Fruit fly (Drosophila melanogaster) whole organism, prepupa: Measurements from ENCODE around the gene CG5225.

ENCODE experiments used
- Blimp-1 ChIP-seq: fragments of 200-800 bp; sonication (Bioruptor generic); optimal IDR thresholded peaks from 3 replicates; lab custom pipeline; 2017; ENCODE audit warnings: missing biosample characterization, missing genetic modification characterization, mild to moderate bottlenecking, moderate library complexity, missing genetic modification reagents
- CG10631 ChIP-seq: fragments of 200-800 bp; sonication (Bioruptor generic); optimal IDR thresholded peaks from 2 replicates; lab custom pipeline; 2016; ENCODE audit warnings: missing biosample characterization, missing genetic modification characterization
- CG10669 ChIP-seq: fragments of 200-800 bp; sonication (Bioruptor generic); optimal IDR thresholded peaks from 3 replicates; lab custom pipeline; 2018; ENCODE audit warnings: missing biosample characterization, mild to moderate bottlenecking, missing genetic modification characterization, moderate library complexity
- CG11294 ChIP-seq: fragments of 200-800 bp; sonication (Bioruptor generic); IDR thresholded peaks from 2 replicates; pipeline ENCODE4 v1.3.6; 2022; ENCODE audit warnings: missing biosample characterization, missing genetic modification characterization
- CG11762 ChIP-seq: fragments of 200-800 bp; sonication (Bioruptor generic); optimal IDR thresholded peaks from 3 replicates; lab custom pipeline; 2016; ENCODE audit warnings: missing biosample characterization, missing genetic modification characterization; ENCODE audit not compliant: insufficient read depth
- CG11902 ChIP-seq: fragments of 200-800 bp; sonication (Bioruptor generic); optimal IDR thresholded peaks from 3 replicates; lab custom pipeline; 2016; ENCODE audit warnings: missing biosample characterization, missing genetic modification characterization
- CG1621 ChIP-seq: fragments of 200-800 bp; sonication (Bioruptor generic); optimal IDR thresholded peaks from 3 replicates; lab custom pipeline; 2018; ENCODE audit warnings: missing biosample characterization, mild to moderate bottlenecking, missing genetic modification characterization
- CG3032 ChIP-seq: fragments of 200-800 bp; optimal IDR thresholded peaks from 2 replicates; lab custom pipeline; 2019; ENCODE audit warnings: missing biosample characterization, mild to moderate bottlenecking, missing genetic modification characterization, moderate library complexity
- CG31627 ChIP-seq: fragments of 200-800 bp; sonication (Bioruptor generic); optimal IDR thresholded peaks from 3 replicates; lab custom pipeline; 2016; ENCODE audit warnings: missing biosample characterization, missing genetic modification characterization
- CG32006 ChIP-seq: fragments of 200-800 bp; sonication (Bioruptor generic); optimal IDR thresholded peaks from 3 replicates; lab custom pipeline; 2017; ENCODE audit warnings: missing biosample characterization, mild to moderate bottlenecking, missing genetic modification characterization
- CG34406 ChIP-seq: fragments of 200-800 bp; sonication (Bioruptor generic); optimal IDR thresholded peaks from 3 replicates; lab custom pipeline; 2016; ENCODE audit warnings: missing biosample characterization, missing genetic modification characterization
- CG3919 ChIP-seq: fragments of 200-800 bp; sonication (Bioruptor generic); optimal IDR thresholded peaks from 3 replicates; lab custom pipeline; 2016; ENCODE audit warnings: missing biosample characterization, missing genetic modification characterization
- CG4318 ChIP-seq: fragments of 200-800 bp; sonication (Bioruptor generic); optimal IDR thresholded peaks from 3 replicates; lab custom pipeline; 2017; ENCODE audit warnings: missing biosample characterization, mild to moderate bottlenecking, missing genetic modification characterization
- CG6163 ChIP-seq: fragments of 200-800 bp; sonication (Bioruptor generic); IDR thresholded peaks from 3 replicates; pipeline ENCODE4 v1.3.6; 2022; ENCODE audit warnings: missing biosample characterization, missing genetic modification characterization
- CG6808 ChIP-seq: fragments of 200-800 bp; sonication (Bioruptor generic); optimal IDR thresholded peaks from 3 replicates; lab custom pipeline; 2017; ENCODE audit warnings: missing biosample characterization, missing genetic modification characterization, mild to moderate bottlenecking, moderate library complexity, missing genetic modification reagents
- CG6854 ChIP-seq: fragments of 200-800 bp; sonication (Bioruptor generic); optimal IDR thresholded peaks from 2 replicates; lab custom pipeline; 2017; ENCODE audit warnings: missing biosample characterization, mild to moderate bottlenecking, missing genetic modification characterization
- CG7368 ChIP-seq: fragments of 200-800 bp; sonication (Bioruptor generic); optimal IDR thresholded peaks from 3 replicates; lab custom pipeline; 2016; ENCODE audit warnings: missing biosample characterization, missing genetic modification characterization
- CG8319 ChIP-seq: fragments of 200-800 bp; sonication (Bioruptor generic); optimal IDR thresholded peaks from 3 replicates; lab custom pipeline; 2016; ENCODE audit warnings: missing biosample characterization, missing genetic modification characterization
- CG9139 ChIP-seq: fragments of 200-800 bp; sonication (Bioruptor generic); optimal IDR thresholded peaks from 3 replicates; lab custom pipeline; 2017; ENCODE audit warnings: missing biosample characterization, mild to moderate bottlenecking, missing genetic modification characterization
- Eip75B ChIP-seq: fragments of 200-800 bp; sonication (Bioruptor generic); optimal IDR thresholded peaks from 3 replicates; lab custom pipeline; 2016; ENCODE audit warnings: missing biosample characterization, missing genetic modification characterization
- Eip78C ChIP-seq: fragments of 200-800 bp; sonication (Bioruptor generic); peaks from one replicate; lab custom pipeline; 2016; ENCODE audit warnings: missing biosample characterization, missing genetic modification characterization
- Eip93F ChIP-seq: fragments of 200-800 bp; sonication (Bioruptor generic); optimal IDR thresholded peaks from 2 replicates; lab custom pipeline; 2016; ENCODE audit warnings: missing biosample characterization, mild to moderate bottlenecking, missing genetic modification characterization
- Ets21C ChIP-seq: fragments of 200-800 bp; sonication (Bioruptor generic); optimal IDR thresholded peaks from 3 replicates; lab custom pipeline; 2016; ENCODE audit warnings: missing biosample characterization, missing genetic modification characterization
- Ets96B ChIP-seq: fragments of 200-800 bp; optimal IDR thresholded peaks from 2 replicates; lab custom pipeline; 2019; ENCODE audit warnings: missing biosample characterization, mild to moderate bottlenecking, missing genetic modification characterization, moderate library complexity
- Gug ChIP-seq: fragments of 200-800 bp; sonication (Bioruptor generic); IDR thresholded peaks from 2 replicates; pipeline ENCODE4 v1.3.6; 2022; ENCODE audit warnings: missing biosample characterization, missing genetic modification characterization
- Hr4 ChIP-seq: fragments of 200-800 bp; sonication (Bioruptor generic); optimal IDR thresholded peaks from 3 replicates; lab custom pipeline; 2016; ENCODE audit warnings: missing biosample characterization, missing genetic modification characterization
- Lpt ChIP-seq: fragments of 200-800 bp; sonication (Bioruptor generic); optimal IDR thresholded peaks from 3 replicates; lab custom pipeline; 2016; ENCODE audit warnings: missing biosample characterization, missing genetic modification characterization
- OdsH ChIP-seq: fragments of 200-800 bp; sonication (Bioruptor generic); optimal IDR thresholded peaks from 3 replicates; lab custom pipeline; 2016; ENCODE audit warnings: missing biosample characterization, missing genetic modification characterization
- Sox102F ChIP-seq: fragments of 200-800 bp; sonication (Bioruptor generic); optimal IDR thresholded peaks from 2 replicates; lab custom pipeline; 2016; ENCODE audit warnings: missing biosample characterization, mild to moderate bottlenecking, missing genetic modification characterization
- Sox14 ChIP-seq: fragments of 200-800 bp; sonication (Bioruptor generic); optimal IDR thresholded peaks from 3 replicates; lab custom pipeline; 2016; ENCODE audit warnings: missing biosample characterization, missing genetic modification characterization
- Sox15 ChIP-seq: fragments of 200-800 bp; sonication (Bioruptor generic); optimal IDR thresholded peaks from 3 replicates; lab custom pipeline; 2016; ENCODE audit warnings: missing biosample characterization, missing genetic modification characterization
- achi ChIP-seq: fragments of 200-800 bp; sonication (Bioruptor generic); optimal IDR thresholded peaks from 3 replicates; lab custom pipeline; 2016; ENCODE audit warnings: missing biosample characterization, missing genetic modification characterization
- acj6 ChIP-seq: fragments of 200-800 bp; sonication (Bioruptor generic); optimal IDR thresholded peaks from 3 replicates; lab custom pipeline; 2016; ENCODE audit warnings: missing biosample characterization, missing genetic modification characterization
- dac ChIP-seq: fragments of 200-800 bp; sonication (Bioruptor generic); optimal IDR thresholded peaks from 2 replicates; lab custom pipeline; 2017; ENCODE audit warnings: missing biosample characterization, mild to moderate bottlenecking, missing genetic modification characterization
- dsx ChIP-seq: fragments of 200-800 bp; optimal IDR thresholded peaks from 3 replicates; lab custom pipeline; 2019; ENCODE audit warnings: missing biosample characterization, mild to moderate bottlenecking, missing genetic modification characterization, moderate library complexity; ENCODE audit not compliant: poor library complexity, severe bottlenecking
- eg ChIP-seq: fragments of 200-800 bp; sonication (Bioruptor generic); IDR thresholded peaks from 3 replicates; pipeline ENCODE4 v1.3.6; 2022; ENCODE audit warnings: missing biosample characterization, missing genetic modification characterization
- esn ChIP-seq: fragments of 200-800 bp; sonication (Bioruptor generic); optimal IDR thresholded peaks from 2 replicates; lab custom pipeline; 2016; ENCODE audit warnings: missing biosample characterization, mild to moderate bottlenecking, missing genetic modification characterization, moderate library complexity
- fd85E ChIP-seq: fragments of 200-800 bp; sonication (Bioruptor generic); optimal IDR thresholded peaks from 3 replicates; lab custom pipeline; 2016; ENCODE audit warnings: missing biosample characterization, missing genetic modification characterization
- fkh ChIP-seq: fragments of 200-800 bp; sonication (Bioruptor generic); optimal IDR thresholded peaks from 3 replicates; lab custom pipeline; 2017; ENCODE audit warnings: missing biosample characterization, mild to moderate bottlenecking, missing genetic modification characterization, moderate library complexity
- net ChIP-seq: fragments of 200-800 bp; sonication (Bioruptor generic); optimal IDR thresholded peaks from 3 replicates; lab custom pipeline; 2016; ENCODE audit warnings: missing biosample characterization, missing genetic modification characterization
- pdm3 ChIP-seq: fragments of 200-800 bp; sonication (Bioruptor generic); optimal IDR thresholded peaks from 3 replicates; lab custom pipeline; 2016; ENCODE audit warnings: missing biosample characterization, missing genetic modification characterization
- salr ChIP-seq, 2 experiments: fragments of 200-800 bp; sonication (Bioruptor generic); optimal IDR thresholded peaks; 3 replicates each; lab custom pipeline; 2016 to 2018; ENCODE audit warnings: missing biosample characterization in 2 of 2, missing genetic modification characterization in 2 of 2, mild to moderate bottlenecking in 1 of 2
- ss ChIP-seq, 2 experiments: fragments of 200-800 bp; sonication (Bioruptor generic); optimal IDR thresholded peaks; 2 replicates in 1 of 2; 3 replicates in 1 of 2; lab custom pipeline; 2017 to 2018; ENCODE audit warnings: mild to moderate bottlenecking in 2 of 2, missing biosample characterization in 2 of 2, missing genetic modification characterization in 2 of 2, moderate library complexity in 1 of 2
- svp ChIP-seq: fragments of 200-800 bp; sonication (Bioruptor generic); peaks from one replicate; lab custom pipeline; 2016; ENCODE audit warnings: missing biosample characterization, missing genetic modification characterization
- vri ChIP-seq: fragments of 200-800 bp; sonication (Bioruptor generic); optimal IDR thresholded peaks from 3 replicates; lab custom pipeline; 2016; ENCODE audit warnings: missing biosample characterization, mild to moderate bottlenecking, missing genetic modification characterization

The CG5225 gene

DNA sequence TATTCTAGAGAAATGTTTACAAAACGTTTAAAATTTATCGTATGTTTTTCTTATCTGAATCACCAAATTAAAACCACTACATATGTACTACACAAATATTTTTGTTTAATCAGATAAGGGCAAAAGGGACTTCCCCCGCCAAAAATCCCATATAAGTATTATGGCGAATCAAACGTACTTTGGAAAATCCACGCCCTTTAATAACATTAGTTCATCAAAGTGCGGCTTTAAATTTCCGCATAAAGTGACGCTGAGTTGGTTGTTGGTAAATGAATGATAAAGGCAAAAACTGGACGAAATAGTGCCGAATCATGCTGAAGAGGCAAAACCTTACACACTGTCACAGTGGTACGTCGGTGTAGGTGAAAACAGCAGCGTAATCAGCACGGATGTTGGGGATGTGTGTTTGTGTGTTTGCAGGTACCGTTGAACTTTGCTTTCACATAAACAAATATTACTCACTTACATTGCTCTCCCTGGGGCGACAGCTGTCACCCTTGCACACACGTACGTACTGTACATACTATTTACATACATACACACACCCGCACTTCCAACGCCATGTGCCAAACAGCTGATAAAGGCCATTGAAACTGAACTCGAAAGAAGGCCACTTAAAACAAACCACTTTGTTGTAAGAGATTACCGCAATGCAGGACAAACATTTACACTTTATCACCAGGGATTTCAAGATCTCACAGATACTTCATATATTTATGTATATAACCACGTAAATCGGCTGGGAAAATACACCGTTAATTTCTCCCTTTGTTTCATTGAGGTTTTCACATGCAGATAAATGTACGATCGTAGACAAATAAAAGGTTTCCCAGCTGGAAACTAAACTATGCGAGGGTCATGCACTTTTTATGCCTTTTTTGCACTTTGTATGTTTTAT is 50.7 kb downstream of the CG5225 start (continued):
- TF ChIP-seq CG6808 (no peak), fkh (no peak), Eip75B (GFP tag; lab: Kevin White, UChicago) (peak; percentile 36), vri (peak; percentile 68), Hr4 (GFP tag; lab: Kevin White, UChicago) (no peak), CG10631 (GFP tag; lab: Kevin White, UChicago) (no peak), CG3919 (GFP tag; lab: Kevin White, UChicago) (peak; percentile 25), Sox102F (GFP tag; lab: Kevin White, UChicago) (no peak), Eip93F (GFP tag; lab: Kevin White, UChicago) (no peak), net (GFP tag; lab: Kevin White, UChicago) (peak; percentile 18), CG8319 (GFP tag; lab: Kevin White, UChicago) (no peak), ss (GFP tag; optimal IDR thresholded peaks at IDR 0.05; lab: Kevin White, UChicago) (peak; percentile 61 to 68), achi (GFP tag; lab: Kevin White, UChicago) (no peak), dsx (GFP tag; lab: Kevin White, UChicago) (no peak), CG3032 (tag; lab: Kevin White, UChicago) (no peak), Eip78C (GFP tag; lab: Kevin White, UChicago) (peak; percentile 87), CG7368 (GFP tag; lab: Kevin White, UChicago) (no peak), CG34406 (GFP tag; lab: Kevin White, UChicago) (no peak), salr (GFP tag; optimal IDR thresholded peaks at IDR 0.05; lab: Kevin White, UChicago) (no peak), CG4318 (GFP tag; lab: Kevin White, UChicago) (no peak)

DNA sequence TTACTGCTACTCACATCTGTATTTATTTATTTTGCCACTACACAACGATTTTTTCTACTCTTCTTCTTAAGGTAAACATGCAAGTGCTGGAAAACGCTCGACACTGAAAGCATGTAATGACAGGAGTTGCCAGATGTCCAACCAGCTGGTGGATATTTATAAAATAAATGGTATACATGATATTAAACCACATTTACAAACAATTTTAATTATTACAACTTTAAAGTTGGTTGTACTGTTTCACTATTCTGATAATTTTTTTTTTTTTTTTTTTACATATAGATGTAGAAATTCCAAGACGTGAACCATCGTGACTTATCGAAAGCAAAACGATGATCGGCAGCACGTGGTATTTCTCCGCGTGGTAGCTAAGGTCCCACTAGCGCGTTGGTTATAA is 51.4 kb downstream of the CG5225 start, which contains the start of the genes Keap1 and kuk:
Keap1 (minus strand) TSS at position 87 of the 397 bp plus-strand sequence.
kuk (plus strand) TSS at position 386 of the 397 bp plus-strand sequence.
- TF ChIP-seq CG11294 (GFP tag; lab: Robert Waterston, UW) (no peak), acj6 (GFP tag; lab: Kevin White, UChicago) (peak; percentile 57), Hr4 (GFP tag; lab: Kevin White, UChicago) (peak; percentile 38), OdsH (GFP tag; lab: Kevin White, UChicago) (peak; percentile 65), CG11762 (GFP tag; lab: Kevin White, UChicago) (peak; percentile 17), fd85E (GFP tag; lab: Kevin White, UChicago) (no peak), CG9139 (GFP tag; lab: Kevin White, UChicago) (no peak), CG11902 (GFP tag; lab: Kevin White, UChicago) (no peak), CG6163 (GFP tag; lab: Robert Waterston, UW) (peak; percentile 38; the same call in 1 of the 3 replicates), CG10631 (GFP tag; lab: Kevin White, UChicago) (peak; percentile 54), achi (GFP tag; lab: Kevin White, UChicago) (peak; percentile 17), CG8319 (GFP tag; lab: Kevin White, UChicago) (peak; percentile 19), CG32006 (GFP tag; lab: Kevin White, UChicago) (peak; percentile 21), Gug (peak; percentile 48; the same call in 1 of the 2 replicates), salr (GFP tag; optimal IDR thresholded peaks at IDR 0.05; lab: Kevin White, UChicago) (no peak), Eip75B (GFP tag; lab: Kevin White, UChicago) (peak; percentile 24), vri (peak; percentile 68), Eip93F (GFP tag; lab: Kevin White, UChicago) (peak; percentile 43), CG6854 (GFP tag; lab: Kevin White, UChicago) (no peak), svp (GFP tag; lab: Kevin White, UChicago) (no peak), Sox14 (GFP tag; lab: Kevin White, UChicago) (peak; percentile 84), CG1621 (tag; lab: Kevin White, UChicago) (no peak), pdm3 (GFP tag; lab: Kevin White, UChicago) (peak; percentile 60), CG4318 (GFP tag; lab: Kevin White, UChicago) (no peak), CG10669 (GFP tag; lab: Kevin White, UChicago) (no peak), Sox15 (GFP tag; lab: Kevin White, UChicago) (peak; percentile 17), CG3032 (tag; lab: Kevin White, UChicago) (peak; percentile 35), Ets96B (no peak), CG31627 (GFP tag; lab: Kevin White, UChicago) (peak; percentile 65), CG3919 (GFP tag; lab: Kevin White, UChicago) (peak; percentile 41), Ets21C (GFP tag; lab: Kevin White, UChicago) (peak; percentile 44), CG6808 (peak; percentile 31), Lpt (peak; percentile 23), Sox102F (GFP tag; lab: Kevin White, UChicago) (peak; percentile 36), CG34406 (GFP tag; lab: Kevin White, UChicago) (peak; percentile 42), dac (GFP tag; lab: Kevin White, UChicago) (no peak), esn (GFP tag; lab: Kevin White, UChicago) (peak; percentile 69), net (GFP tag; lab: Kevin White, UChicago) (no peak), Blimp-1 (GFP tag; lab: Kevin White, UChicago) (no peak), eg (GFP tag; lab: Robert Waterston, UW) (peak; percentile 72; the same call in 1 of the 3 replicates)
